Worm (Caenorhabditis elegans) whole organism, L2 larva: ENCODE results near the gene F26G1.9.

Experiments
- C34F6.9 ChIP-seq: fragments of 150-350 bp; optimal IDR thresholded peaks from 2 replicates; lab custom pipeline; 2014; ENCODE audit warnings: missing biosample characterization, missing genetic modification characterization
- F13H6.1 ChIP-seq: sonication (generic microtip); optimal IDR thresholded peaks from 2 replicates; lab custom pipeline; 2016; ENCODE audit warnings: missing genetic modification characterization, missing compliant biosample characterization
- R02D3.7 ChIP-seq: fragments of 150-350 bp; optimal IDR thresholded peaks from 2 replicates; lab custom pipeline; 2014; ENCODE audit warnings: missing biosample characterization, missing genetic modification characterization
- Y55F3AM.14 ChIP-seq: fragments of 200-800 bp; sonication (Bioruptor generic); optimal IDR thresholded peaks from 2 replicates; lab custom pipeline; 2018; ENCODE audit warnings: mild to moderate bottlenecking, missing genetic modification characterization, missing compliant biosample characterization
- ama-1 ChIP-seq: fragments of 150-350 bp; optimal IDR thresholded peaks from 2 replicates; lab custom pipeline; 2018; ENCODE audit warnings: inconsistent platforms
- blmp-1 ChIP-seq: sonication (generic microtip); optimal IDR thresholded peaks from 2 replicates; lab custom pipeline; 2017; ENCODE audit warnings: missing genetic modification characterization, mild to moderate bottlenecking, missing compliant biosample characterization, antibody characterized with exemption, moderate library complexity; ENCODE audit not compliant: insufficient read depth
- ceh-16 ChIP-seq: fragments of 150-350 bp; optimal IDR thresholded peaks from 2 replicates; lab custom pipeline; 2014; ENCODE audit warnings: missing biosample characterization, missing genetic modification characterization
- ceh-82 ChIP-seq: fragments of 150-350 bp; optimal IDR thresholded peaks from 2 replicates; lab custom pipeline; 2014; ENCODE audit warnings: missing biosample characterization, missing genetic modification characterization
- crh-2 ChIP-seq: sonication (generic microtip); optimal IDR thresholded peaks from 2 replicates; lab custom pipeline; 2017; ENCODE audit warnings: missing biosample characterization, missing genetic modification characterization
- dmd-4 ChIP-seq: sonication (generic microtip); optimal IDR thresholded peaks from 2 replicates; lab custom pipeline; 2017; ENCODE audit warnings: missing biosample characterization, missing genetic modification characterization
- egl-27 ChIP-seq: sonication (generic microtip); optimal IDR thresholded peaks from 3 replicates; lab custom pipeline; 2017; ENCODE audit warnings: missing biosample characterization, missing genetic modification reagents, missing genetic modification characterization
- elt-1 ChIP-seq: fragments of 150-350 bp; optimal IDR thresholded peaks from 2 replicates; lab custom pipeline; 2014; ENCODE audit warnings: missing biosample characterization, missing genetic modification characterization
- elt-3 ChIP-seq: sonication (generic microtip); optimal IDR thresholded peaks from 2 replicates; lab custom pipeline; 2017; ENCODE audit warnings: missing biosample characterization, missing genetic modification characterization
- fos-1 ChIP-seq: fragments of 150-350 bp; optimal IDR thresholded peaks from 2 replicates; lab custom pipeline; 2014; ENCODE audit warnings: missing biosample characterization, missing genetic modification characterization
- gmeb-1 ChIP-seq: fragments of 150-350 bp; optimal IDR thresholded peaks from 2 replicates; lab custom pipeline; 2014; ENCODE audit warnings: missing biosample characterization, missing genetic modification characterization
- lin-11 ChIP-seq: fragments of 150-350 bp; sonication (generic microtip); optimal IDR thresholded peaks from 2 replicates; lab custom pipeline; 2014; ENCODE audit warnings: missing biosample characterization, missing genetic modification characterization, inconsistent platforms, mixed read lengths
- mab-5 ChIP-seq: fragments of 150-350 bp; optimal IDR thresholded peaks from 2 replicates; lab custom pipeline; 2014; ENCODE audit warnings: missing biosample characterization, missing genetic modification characterization
- mdl-1 ChIP-seq, 2 experiments: fragments of 150-350 bp in 1 of 2; sonication (generic microtip) in 1 of 2; optimal IDR thresholded peaks; 2 replicates each; lab custom pipeline; 2017; ENCODE audit warnings: missing biosample characterization in 2 of 2, missing genetic modification characterization in 2 of 2
- nhr-12 ChIP-seq: fragments of 150-350 bp; optimal IDR thresholded peaks from 2 replicates; lab custom pipeline; 2014; ENCODE audit warnings: missing biosample characterization, missing genetic modification characterization
- nhr-129 ChIP-seq: fragments of 150-350 bp; optimal IDR thresholded peaks from 2 replicates; lab custom pipeline; 2014; ENCODE audit warnings: missing biosample characterization, missing genetic modification characterization
- nhr-237 ChIP-seq: fragments of 150-350 bp; optimal IDR thresholded peaks from 2 replicates; lab custom pipeline; 2014; ENCODE audit warnings: missing biosample characterization, missing genetic modification characterization
- nhr-25 ChIP-seq: fragments of 150-350 bp; sonication (generic microtip); optimal IDR thresholded peaks from 3 replicates; lab custom pipeline; 2014; ENCODE audit warnings: missing biosample characterization, missing genetic modification characterization
- nhr-77 ChIP-seq: fragments of 150-350 bp; optimal IDR thresholded peaks from 2 replicates; lab custom pipeline; 2014; ENCODE audit warnings: missing biosample characterization, missing genetic modification characterization
- peb-1 ChIP-seq: fragments of 150-350 bp; optimal IDR thresholded peaks from 2 replicates; lab custom pipeline; 2014; ENCODE audit warnings: missing biosample characterization, missing genetic modification characterization
- skn-1 ChIP-seq: sonication (generic microtip); optimal IDR thresholded peaks from 2 replicates; lab custom pipeline; 2017; ENCODE audit warnings: missing biosample characterization, missing genetic modification characterization
- sma-3 ChIP-seq: sonication (generic microtip); optimal IDR thresholded peaks from 2 replicates; lab custom pipeline; 2016; ENCODE audit warnings: missing genetic modification reagents, missing genetic modification characterization, missing compliant biosample characterization
- sma-9 ChIP-seq, 2 experiments: fragments of 150-350 bp in 1 of 2; sonication (generic microtip) in 1 of 2; optimal IDR thresholded peaks; 2 replicates each; lab custom pipeline; 2014 to 2016; ENCODE audit warnings: missing genetic modification characterization in 2 of 2, mild to moderate bottlenecking in 1 of 2, missing biosample characterization in 1 of 2, missing compliant biosample characterization in 1 of 2, missing genetic modification reagents in 1 of 2, moderate library complexity in 1 of 2
- snpc-4 ChIP-seq: fragments of 150-350 bp; optimal IDR thresholded peaks from 2 replicates; lab custom pipeline; 2014; ENCODE audit warnings: missing biosample characterization, missing genetic modification characterization
- unc-55 ChIP-seq: fragments of 150-350 bp; sonication (generic microtip); optimal IDR thresholded peaks from 3 replicates; lab custom pipeline; 2014; ENCODE audit warnings: missing biosample characterization, missing genetic modification reagents, missing genetic modification characterization
- unc-62 ChIP-seq: fragments of 150-350 bp; optimal IDR thresholded peaks from 2 replicates; lab custom pipeline; 2014; ENCODE audit warnings: missing biosample characterization, missing genetic modification reagents, missing genetic modification characterization
- ztf-11 ChIP-seq: sonication (generic microtip); optimal IDR thresholded peaks from 2 replicates; lab custom pipeline; 2017; ENCODE audit warnings: missing biosample characterization, missing genetic modification characterization
- ztf-4 ChIP-seq: fragments of 150-350 bp; optimal IDR thresholded peaks from 2 replicates; lab custom pipeline; 2014; ENCODE audit warnings: missing biosample characterization, missing genetic modification characterization

Gene F26G1.9

ce11 chrII:4772441-4772840, 1.4 kb downstream of the F26G1.9 start:
- TF ChIP-seq nhr-129 (tag; lab: Kevin White, UChicago) (no peak), F13H6.1 (tag; lab: Kevin White, UChicago) (peak; percentile 12), blmp-1 (tag; lab: Kevin White, UChicago) (peak; percentile 18), fos-1 (tag; lab: Kevin White, UChicago) (peak; percentile 2)

DNA sequence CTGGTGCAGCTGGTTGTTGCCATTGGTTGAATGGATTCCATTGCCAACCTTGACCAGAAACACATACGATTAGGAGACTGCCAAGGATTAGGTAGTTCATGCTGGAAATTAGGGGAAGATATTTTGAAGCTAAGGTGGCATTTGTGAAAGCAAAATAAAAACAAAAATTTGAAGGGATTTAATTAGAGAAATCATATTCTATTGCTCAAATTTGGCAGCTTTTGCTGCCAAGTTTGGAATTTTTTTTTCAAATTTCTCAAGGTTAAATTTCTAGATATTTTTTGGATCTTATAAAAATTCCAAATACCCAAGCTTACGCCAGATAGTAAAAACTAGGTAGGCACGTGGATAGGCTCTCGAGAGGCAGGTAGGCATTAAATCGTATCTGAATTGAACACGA, 2.5 kb downstream of the F26G1.9 start, which contains the start of gene F26G1.5:
Gene F26G1.5 (minus strand): TSS at position 101 of the 400 bp plus-strand sequence.
- TF ChIP-seq nhr-77 (tag; lab: Kevin White, UChicago) (no peak), mdl-1 (tag; optimal IDR thresholded peaks at IDR 0.05; lab: Kevin White, UChicago) (no peak), R02D3.7 (tag; lab: Kevin White, UChicago) (no peak), C34F6.9 (tag; lab: Kevin White, UChicago) (no peak), elt-3 (tag; lab: Kevin White, UChicago) (no peak), unc-55 (GFP tag; lab: Kevin White, UChicago) (no peak), peb-1 (tag; lab: Kevin White, UChicago) (no peak), skn-1 (tag; lab: Kevin White, UChicago) (no peak), nhr-25 (tag; lab: Kevin White, UChicago) (no peak), ztf-4 (no peak), nhr-129 (tag; lab: Kevin White, UChicago) (no peak), nhr-12 (no peak), ztf-11 (tag; lab: Kevin White, UChicago) (no peak)

- TF ChIP-seq F13H6.1 (tag; lab: Kevin White, UChicago) (peak; percentile 46), sma-9 (GFP tag; optimal IDR thresholded peaks at IDR 0.05; lab: Kevin White, UChicago) (peak; percentile 42), sma-9 (tag; optimal IDR thresholded peaks at IDR 0.05; lab: Kevin White, UChicago) (no peak), mdl-1 (tag; optimal IDR thresholded peaks at IDR 0.05; lab: Kevin White, UChicago) (no peak), crh-2 (peak; percentile 45), fos-1 (tag; lab: Kevin White, UChicago) (peak; percentile 91), gmeb-1 (tag; lab: Kevin White, UChicago) (peak; percentile 33), unc-62 (GFP tag; lab: Kevin White, UChicago) (no peak), egl-27 (tag; lab: Kevin White, UChicago) (no peak)
Observed at ce11 chrII:4769886-4770285, 3.9 kb downstream of the F26G1.9 start.

DNA sequence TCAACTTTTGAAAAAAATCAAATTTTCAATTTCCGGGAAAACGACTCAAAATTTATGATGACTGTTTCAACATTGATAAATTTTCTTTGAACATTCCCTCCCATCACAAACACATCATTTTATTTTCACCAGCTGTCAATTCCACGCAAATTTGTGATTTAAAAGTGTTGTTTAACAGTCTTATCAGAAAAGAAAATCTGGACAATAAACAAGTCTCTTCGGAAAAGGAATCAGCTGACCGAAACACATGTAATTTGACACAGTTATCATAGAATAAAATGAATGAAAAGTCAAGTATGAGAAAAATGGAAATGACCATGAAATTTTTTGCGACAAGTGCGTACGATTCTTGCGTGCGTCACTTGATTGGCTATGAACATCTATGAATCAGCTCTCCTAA, 4.7 kb downstream of the F26G1.9 start:
- peak; percentile 2 for TF ChIP-seq sma-9 (GFP tag; optimal IDR thresholded peaks at IDR 0.05; lab: Kevin White, UChicago)
- TF ChIP-seq sma-9 (tag; optimal IDR thresholded peaks at IDR 0.05; lab: Kevin White, UChicago): no peak
- TF ChIP-seq fos-1 (tag; lab: Kevin White, UChicago): peak; percentile 5
- TF ChIP-seq ama-1 (lab: Kevin White, UChicago): no peak
- TF ChIP-seq egl-27 (tag; lab: Kevin White, UChicago): no peak
- no peak for TF ChIP-seq nhr-12
- peak; percentile 45 for TF ChIP-seq sma-3 (GFP tag; lab: Kevin White, UChicago)
- peak; percentile 53 for TF ChIP-seq nhr-25 (tag; lab: Kevin White, UChicago)

DNA sequence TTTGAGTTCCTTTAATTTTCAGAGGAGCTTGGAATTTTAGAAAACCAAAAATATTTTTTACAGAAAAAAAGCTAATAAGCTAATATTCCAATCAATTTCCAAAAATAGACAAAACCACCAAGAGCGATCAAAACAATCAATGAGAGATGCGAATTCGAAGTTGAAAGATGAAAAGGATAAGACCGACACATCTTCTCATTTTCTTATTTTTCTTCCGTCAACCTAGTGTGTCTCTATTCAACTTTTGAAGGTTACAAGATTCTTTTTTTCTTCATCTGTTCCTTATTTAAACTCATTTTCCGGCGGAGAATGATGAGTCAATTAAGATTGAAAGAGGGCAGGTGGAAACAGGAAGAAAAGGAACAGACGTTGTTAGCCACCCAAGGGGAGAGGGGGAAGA, 6.2 kb downstream of the F26G1.9 start:
- TF ChIP-seq skn-1 (tag; lab: Kevin White, UChicago): no peak
- TF ChIP-seq Y55F3AM.14 (GFP tag; lab: Kevin White, UChicago): no peak
- no peak for TF ChIP-seq ztf-11 (tag; lab: Kevin White, UChicago)
- no peak for TF ChIP-seq mab-5
- TF ChIP-seq nhr-25 (tag; lab: Kevin White, UChicago): peak; percentile 33
- TF ChIP-seq F13H6.1 (tag; lab: Kevin White, UChicago): no peak
- TF ChIP-seq R02D3.7 (tag; lab: Kevin White, UChicago): no peak
- peak; percentile 71 for TF ChIP-seq ceh-16 (tag; lab: Kevin White, UChicago)
- peak; percentile 26 for TF ChIP-seq sma-9 (GFP tag; optimal IDR thresholded peaks at IDR 0.05; lab: Kevin White, UChicago)
- TF ChIP-seq sma-9 (tag; optimal IDR thresholded peaks at IDR 0.05; lab: Kevin White, UChicago): no peak

ce11 chrII:4766284-4766683, 7.5 kb downstream of the F26G1.9 start, which contains the start of gene ttm-2:
TSS of gene ttm-2 (minus strand) at chrII:4766384.
- TF ChIP-seq elt-3 (tag; lab: Kevin White, UChicago) (no peak), dmd-4 (tag; lab: Kevin White, UChicago) (no peak), ceh-82 (tag; lab: Kevin White, UChicago) (no peak), nhr-237 (tag; lab: Kevin White, UChicago) (no peak), egl-27 (tag; lab: Kevin White, UChicago) (no peak), lin-11 (tag; lab: Kevin White, UChicago) (no peak), nhr-77 (tag; lab: Kevin White, UChicago) (no peak), snpc-4 (tag; lab: Kevin White, UChicago) (no peak), unc-55 (GFP tag; lab: Kevin White, UChicago) (no peak), ceh-16 (tag; lab: Kevin White, UChicago) (no peak), peb-1 (tag; lab: Kevin White, UChicago) (no peak), elt-1 (tag; lab: Kevin White, UChicago) (no peak), R02D3.7 (tag; lab: Kevin White, UChicago) (no peak)
